Worm (Caenorhabditis elegans) whole organism, early embryonic: Measurements from ENCODE around the gene Y6G8.5.
"Not testable (repeated sequence)": the region's sequence is repeated elsewhere in the genome, so short reads cannot be mapped to it uniquely, and the experiment has no call there.

Experiments
- B0310.2 ChIP-seq: sonication (generic microtip); optimal IDR thresholded peaks from 2 replicates; lab custom pipeline; 2016; ENCODE audit warnings: mild to moderate bottlenecking, missing genetic modification characterization, missing compliant biosample characterization
- F13C5.2 ChIP-seq: sonication (generic microtip); optimal IDR thresholded peaks from 2 replicates; lab custom pipeline; 2017; ENCODE audit warnings: mild to moderate bottlenecking, missing genetic modification characterization, inconsistent platforms, missing compliant biosample characterization
- aly-1 ChIP-seq: sonication (generic microtip); optimal IDR thresholded peaks from 2 replicates; lab custom pipeline; 2016; ENCODE audit warnings: missing genetic modification characterization, missing compliant biosample characterization
- ama-1 ChIP-seq: fragments of 150-350 bp; optimal IDR thresholded peaks from 2 replicates; lab custom pipeline; 2014
- ceh-13 ChIP-seq: fragments of 200-800 bp; sonication (Bioruptor generic); optimal IDR thresholded peaks from 2 replicates; lab custom pipeline; 2018; ENCODE audit warnings: mild to moderate bottlenecking, missing genetic modification characterization, missing compliant biosample characterization
- ceh-36 ChIP-seq: sonication (generic microtip); optimal IDR thresholded peaks from 2 replicates; lab custom pipeline; 2016; ENCODE audit warnings: missing genetic modification characterization, inconsistent platforms, missing compliant biosample characterization
- ets-7 ChIP-seq: sonication (generic microtip); optimal IDR thresholded peaks from 2 replicates; lab custom pipeline; 2016; ENCODE audit warnings: missing genotype, missing genetic modification characterization, missing compliant biosample characterization
- flt-1 ChIP-seq: fragments of 200-800 bp; sonication (Bioruptor generic); IDR thresholded peaks from 2 replicates; pipeline ENCODE4 v1.3.6; 2022; ENCODE audit warnings: missing genetic modification characterization, missing compliant biosample characterization
- hmbx-1 ChIP-seq: sonication (generic microtip); optimal IDR thresholded peaks from 2 replicates; lab custom pipeline; 2016; ENCODE audit warnings: mild to moderate bottlenecking, missing genetic modification characterization, missing compliant biosample characterization
- hmg-4 ChIP-seq: fragments of 200-800 bp; sonication (Bioruptor generic); optimal IDR thresholded peaks from 2 replicates; lab custom pipeline; 2018; ENCODE audit warnings: mild to moderate bottlenecking, missing genetic modification characterization, missing compliant biosample characterization
- hnd-1 ChIP-seq: sonication (generic microtip); optimal IDR thresholded peaks from 2 replicates; lab custom pipeline; 2016; ENCODE audit warnings: missing genetic modification characterization, missing compliant biosample characterization
- pes-1 ChIP-seq: fragments of 200-800 bp; sonication (Bioruptor generic); IDR thresholded peaks from 2 replicates; pipeline ENCODE4 v1.3.6; 2022; ENCODE audit warnings: missing genetic modification reagents, missing genetic modification characterization, missing compliant biosample characterization
- scrt-1 ChIP-seq: fragments of 200-800 bp; sonication (Bioruptor generic); IDR thresholded peaks from 2 replicates; pipeline ENCODE4 v1.3.6; 2022; ENCODE audit warnings: missing genetic modification characterization, missing compliant biosample characterization
- sea-1 ChIP-seq: fragments of 200-800 bp; sonication (Bioruptor generic); conservative IDR thresholded peaks from 2 replicates; pipeline ENCODE4 v1.3.6; 2022; ENCODE audit warnings: missing genetic modification characterization, missing compliant biosample characterization
- tbx-11 ChIP-seq: fragments of 200-800 bp; sonication (Bioruptor generic); IDR thresholded peaks from 2 replicates; pipeline ENCODE4 v1.3.6; 2022; ENCODE audit warnings: missing genetic modification characterization, missing compliant biosample characterization
- tbx-37 ChIP-seq: fragments of 200-800 bp; sonication (Bioruptor generic); conservative IDR thresholded peaks from 2 replicates; pipeline ENCODE4 v1.3.6; 2022; ENCODE audit warnings: missing genetic modification reagents, missing genetic modification characterization, missing compliant biosample characterization
- tra-4 ChIP-seq: sonication (generic microtip); optimal IDR thresholded peaks from 2 replicates; lab custom pipeline; 2017; ENCODE audit warnings: missing genetic modification characterization, missing compliant biosample characterization

Gene Y6G8.5

ce11 chrV:17628566-17628965, 13.1 kb upstream of the Y6G8.5 start, which contains the start of gene F57G4.10:
F57G4.10 (plus strand) TSS chrV:17628866.
- TF ChIP-seq scrt-1 (GFP tag; lab: Robert Waterston, UW) (no peak), sea-1 (GFP tag; lab: Robert Waterston, UW) (no peak), tra-4 (tag; lab: Kevin White, UChicago) (no peak), hmbx-1 (tag; lab: Kevin White, UChicago) (no peak), ceh-36 (tag; lab: Kevin White, UChicago) (no peak)

ce11 chrV:17624906-17625305, 9.4 kb upstream of the Y6G8.5 start, which contains the start of gene F57G4.11:
F57G4.11 (plus strand) TSS chrV:17625206.
- TF ChIP-seq F13C5.2 (tag; lab: Kevin White, UChicago) (no peak), tra-4 (tag; lab: Kevin White, UChicago) (no peak), aly-1 (tag; lab: Kevin White, UChicago) (no peak), sea-1 (GFP tag; lab: Robert Waterston, UW) (no peak), ama-1 (lab: Kevin White, UChicago) (no peak), hnd-1 (tag; lab: Kevin White, UChicago) (no peak), scrt-1 (GFP tag; lab: Robert Waterston, UW) (no peak), ceh-36 (tag; lab: Kevin White, UChicago) (no peak), hmg-4 (GFP tag; lab: Kevin White, UChicago) (no peak), ceh-13 (GFP tag; lab: Kevin White, UChicago) (no peak), hmbx-1 (tag; lab: Kevin White, UChicago) (no peak), pes-1 (no peak), tbx-11 (no peak), flt-1 (GFP tag; lab: Robert Waterston, UW) (no peak), tbx-37 (GFP tag; lab: Robert Waterston, UW) (no peak), B0310.2 (no peak)

ce11 chrV:17623230-17623629, 7.7 kb upstream of the Y6G8.5 start, which contains the start of gene F57G4.1:
F57G4.1 (plus strand) TSS chrV:17623530.
- TF ChIP-seq B0310.2 (no peak), hmbx-1 (tag; lab: Kevin White, UChicago) (no peak), tbx-37 (GFP tag; lab: Robert Waterston, UW) (no peak), ama-1 (lab: Kevin White, UChicago) (no peak)

ce11 chrV:17620266-17620665, 4.8 kb upstream of the Y6G8.5 start, which contains the start of gene Y6G8.8:
Y6G8.8 (plus strand) TSS chrV:17620566.
- no peak for TF ChIP-seq hmg-4 (GFP tag; lab: Kevin White, UChicago)
- TF ChIP-seq F13C5.2 (tag; lab: Kevin White, UChicago) = no peak
- TF ChIP-seq B0310.2 = no peak

ce11 chrV:17616807-17617206, 1.3 kb upstream of the Y6G8.5 start, which contains the start of gene Y6G8.6:
Y6G8.6 (minus strand) TSS chrV:17616904.
- TF ChIP-seq ets-7 (tag; lab: Kevin White, UChicago) (no peak), tbx-37 (GFP tag; lab: Robert Waterston, UW) (no peak), B0310.2 (no peak), aly-1 (tag; lab: Kevin White, UChicago) (no peak), ama-1 (lab: Kevin White, UChicago) (no peak), hnd-1 (tag; lab: Kevin White, UChicago) (no peak), tbx-11 (no peak), tra-4 (tag; lab: Kevin White, UChicago) (no peak), hmbx-1 (tag; lab: Kevin White, UChicago) (no peak), F13C5.2 (tag; lab: Kevin White, UChicago) (no peak), ceh-36 (tag; lab: Kevin White, UChicago) (no peak)

ce11 chrV:17614251-17614650, 1.3 kb downstream of the Y6G8.5 start, which contains the start of gene Y6G8.14:
Y6G8.14 (minus strand) TSS chrV:17614351.
- no peak for TF ChIP-seq tbx-37 (GFP tag; lab: Robert Waterston, UW)
- no peak for TF ChIP-seq scrt-1 (GFP tag; lab: Robert Waterston, UW)
- no peak for TF ChIP-seq aly-1 (tag; lab: Kevin White, UChicago)
- no peak for TF ChIP-seq ets-7 (tag; lab: Kevin White, UChicago)
- TF ChIP-seq F13C5.2 (tag; lab: Kevin White, UChicago) = no peak
- no peak for TF ChIP-seq tbx-11
- no peak for TF ChIP-seq ama-1 (lab: Kevin White, UChicago)
- no peak for TF ChIP-seq pes-1
- no peak for TF ChIP-seq tra-4 (tag; lab: Kevin White, UChicago)
- TF ChIP-seq flt-1 (GFP tag; lab: Robert Waterston, UW) = no peak
- no peak for TF ChIP-seq hnd-1 (tag; lab: Kevin White, UChicago)
- no peak for TF ChIP-seq hmbx-1 (tag; lab: Kevin White, UChicago)
- TF ChIP-seq ceh-36 (tag; lab: Kevin White, UChicago) = no peak
- TF ChIP-seq hmg-4 (GFP tag; lab: Kevin White, UChicago) = no peak

ce11 chrV:17610503-17610902, 5.0 kb downstream of the Y6G8.5 start, which contains the start of gene Y6G8.15:
Y6G8.15 (minus strand) TSS chrV:17610603.
- not testable (repeated sequence) for TF ChIP-seq ama-1 (lab: Kevin White, UChicago); tbx-11; ceh-13 (GFP tag; lab: Kevin White, UChicago)

DNA sequence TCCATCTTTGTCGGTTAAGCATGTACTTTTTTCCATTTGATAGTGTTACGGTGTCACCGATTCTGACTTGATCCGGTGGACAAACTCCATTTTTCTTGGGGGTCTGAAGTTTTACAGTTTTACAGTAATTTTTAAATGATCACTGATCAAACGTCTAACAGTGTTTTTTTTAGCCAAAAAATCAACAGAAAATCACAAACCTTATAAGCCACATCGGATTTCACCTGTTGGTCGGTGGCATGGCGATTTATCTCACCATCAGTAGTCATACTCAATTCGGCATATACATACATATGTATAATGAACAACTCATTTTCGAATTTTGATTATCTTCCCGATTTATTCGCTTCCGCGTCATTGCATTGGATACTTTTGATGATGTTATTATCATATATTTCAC, 7.7 kb downstream of the Y6G8.5 start, which contains the start of gene srz-91:
Gene srz-91, plus strand, starts transcription at position 301 of the 400 bp plus-strand sequence.
- TF ChIP-seq sea-1 (GFP tag; lab: Robert Waterston, UW) (no peak), aly-1 (tag; lab: Kevin White, UChicago) (no peak), tbx-37 (GFP tag; lab: Robert Waterston, UW) (no peak)
